Worm (Caenorhabditis elegans): ENCODE results near the gene F20D6.8.

F20D6.8 gene

DNA sequence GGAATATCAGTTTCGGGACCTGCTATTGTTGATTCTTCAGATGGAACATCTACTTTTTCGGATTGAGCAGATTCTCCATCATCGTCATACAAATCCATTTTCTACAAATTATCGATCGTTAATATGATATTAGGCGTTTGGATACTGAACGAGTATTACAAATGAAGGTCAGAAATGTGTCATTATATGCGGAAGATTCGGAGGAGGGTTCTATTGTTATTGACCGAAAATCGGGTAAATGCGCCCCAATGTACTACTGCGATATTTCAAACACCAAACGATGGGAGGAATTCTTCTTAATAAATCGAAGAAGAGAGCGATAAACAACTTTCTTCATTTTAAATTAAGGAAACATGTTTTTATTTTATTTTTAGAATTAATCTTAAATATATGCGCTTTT is 38.8 kb downstream of the F20D6.8 start, which contains the start of gene spr-1:
spr-1 (minus strand) TSS at position 101 of the 400 bp plus-strand sequence.
- no peak for TF ChIP-seq cog-1 (tag; optimal IDR thresholded peaks at IDR 0.05)
- no peak for TF ChIP-seq ztf-23 (GFP tag; IDR thresholded peaks at IDR 0.05)
- no peak for TF ChIP-seq flt-1 (GFP tag; IDR thresholded peaks at IDR 0.05)
- TF ChIP-seq med-1 (GFP tag; optimal IDR thresholded peaks at IDR 0.05; ENCODE audit: insufficient read depth): no peak
- no peak for TF ChIP-seq klf-2 (GFP tag; conservative IDR thresholded peaks at IDR 0.05)
- no peak for TF ChIP-seq tab-1 (GFP tag; IDR thresholded peaks at IDR 0.05)
- TF ChIP-seq T22C8.4 (GFP tag; IDR thresholded peaks at IDR 0.05): no peak
- no peak for TF ChIP-seq ref-1 (GFP tag; conservative IDR thresholded peaks at IDR 0.05)
- no peak for TF ChIP-seq ztf-29 (GFP tag; IDR thresholded peaks at IDR 0.05)

DNA sequence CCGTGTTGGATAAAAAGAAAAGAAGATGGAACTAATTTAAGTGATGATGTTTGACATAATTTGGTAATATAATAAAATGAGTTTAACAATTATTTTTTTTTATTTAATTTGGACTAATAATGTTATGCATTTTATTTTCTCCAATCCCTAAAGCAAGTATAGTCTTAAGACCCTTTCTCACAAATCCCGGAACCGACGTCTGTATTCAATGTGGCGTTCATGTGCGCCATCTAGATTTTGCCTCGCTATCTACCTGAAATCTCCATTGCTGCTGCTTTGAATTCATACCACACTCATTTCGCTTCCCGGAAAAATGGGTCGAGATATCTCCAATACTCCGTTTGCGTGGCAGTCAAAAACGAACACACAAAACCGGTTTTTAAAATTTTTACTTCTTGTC is 44.7 kb downstream of the F20D6.8 start, which contains the start of gene D1014.5:
D1014.5 (plus strand) TSS at position 301 of the 400 bp plus-strand sequence.
- TF ChIP-seq cog-1 (tag; optimal IDR thresholded peaks at IDR 0.05) (no peak), ztf-23 (GFP tag; IDR thresholded peaks at IDR 0.05) (no peak), T22C8.4 (GFP tag; IDR thresholded peaks at IDR 0.05) (no peak), med-1 (GFP tag; optimal IDR thresholded peaks at IDR 0.05; ENCODE audit: insufficient read depth) (no peak), tab-1 (GFP tag; IDR thresholded peaks at IDR 0.05) (no peak), klf-2 (GFP tag; conservative IDR thresholded peaks at IDR 0.05) (no peak), ref-1 (GFP tag; conservative IDR thresholded peaks at IDR 0.05) (no peak), flt-1 (GFP tag; IDR thresholded peaks at IDR 0.05) (no peak), ztf-29 (GFP tag; IDR thresholded peaks at IDR 0.05) (no peak)

DNA sequence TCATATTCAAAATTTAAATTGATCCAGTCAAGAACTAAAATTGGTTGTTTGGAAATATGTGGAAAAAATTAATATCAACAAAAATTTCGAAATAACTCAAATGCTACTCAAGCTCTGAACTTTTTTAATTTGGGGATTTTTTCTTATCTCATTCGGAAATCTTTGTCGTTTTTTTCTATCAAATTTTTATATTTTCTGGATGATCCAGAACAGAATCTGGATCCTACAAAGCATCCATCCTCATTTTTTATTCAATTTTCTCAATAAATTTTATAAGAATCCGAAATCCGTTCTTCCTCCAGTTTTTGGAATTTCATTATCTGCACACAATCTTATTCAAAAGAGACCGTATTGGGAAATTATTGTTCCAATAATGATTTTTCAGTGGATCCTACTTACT is 47.2 kb downstream of the F20D6.8 start, which contains the start of gene D1014.6:
D1014.6 (plus strand) TSS at position 301 of the 400 bp plus-strand sequence.
- TF ChIP-seq ref-1 (GFP tag; conservative IDR thresholded peaks at IDR 0.05) (no peak), ztf-23 (GFP tag; IDR thresholded peaks at IDR 0.05) (no peak), flt-1 (GFP tag; IDR thresholded peaks at IDR 0.05) (no peak), med-1 (GFP tag; optimal IDR thresholded peaks at IDR 0.05; ENCODE audit: insufficient read depth) (no peak), klf-2 (GFP tag; conservative IDR thresholded peaks at IDR 0.05) (no peak), tab-1 (GFP tag; IDR thresholded peaks at IDR 0.05) (no peak), ztf-29 (GFP tag; IDR thresholded peaks at IDR 0.05) (no peak), T22C8.4 (GFP tag; IDR thresholded peaks at IDR 0.05) (no peak), cog-1 (tag; optimal IDR thresholded peaks at IDR 0.05) (no peak)

DNA sequence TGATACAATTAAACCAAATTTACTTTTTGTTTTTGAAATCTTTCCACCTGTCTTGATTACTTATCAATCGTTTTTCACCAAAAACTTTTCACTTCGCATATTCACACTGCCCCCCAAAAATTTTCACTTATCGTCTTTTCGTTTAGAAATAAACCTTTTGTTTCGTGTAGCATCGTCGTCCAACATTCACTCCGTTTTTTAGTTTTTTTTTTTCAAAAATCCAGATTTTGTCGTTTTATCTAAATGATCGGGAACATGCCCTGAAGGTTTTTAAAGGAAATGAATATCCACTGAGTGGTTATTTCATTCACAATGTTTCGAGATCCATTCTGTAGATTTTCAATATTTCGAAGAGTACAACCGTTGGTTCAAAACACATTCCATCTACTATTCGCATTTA is 50.1 kb downstream of the F20D6.8 start, which contains the start of gene D1014.7:
D1014.7 (plus strand) TSS at position 301 of the 400 bp plus-strand sequence.
- no peak for TF ChIP-seq ztf-29 (GFP tag; IDR thresholded peaks at IDR 0.05)
- TF ChIP-seq med-1 (GFP tag; optimal IDR thresholded peaks at IDR 0.05; ENCODE audit: insufficient read depth): no peak
- no peak for TF ChIP-seq T22C8.4 (GFP tag; IDR thresholded peaks at IDR 0.05)
- no peak for TF ChIP-seq tab-1 (GFP tag; IDR thresholded peaks at IDR 0.05)
- no peak for TF ChIP-seq klf-2 (GFP tag; conservative IDR thresholded peaks at IDR 0.05)
- TF ChIP-seq ztf-23 (GFP tag; IDR thresholded peaks at IDR 0.05): no peak
- no peak for TF ChIP-seq cog-1 (tag; optimal IDR thresholded peaks at IDR 0.05)
- TF ChIP-seq ref-1 (GFP tag; conservative IDR thresholded peaks at IDR 0.05): no peak
- no peak for TF ChIP-seq flt-1 (GFP tag; IDR thresholded peaks at IDR 0.05)
